Worm (Caenorhabditis elegans): ENCODE results near the gene ZK512.1.

ce11 chrIII:9154766-9155165 is 40.0 kb downstream of the ZK512.1 start, which contains the start of gene irld-34:
- no peak for TF ChIP-seq him-1 (tag; optimal IDR thresholded peaks at IDR 0.05)
- TF ChIP-seq dao-5 (tag; optimal IDR thresholded peaks at IDR 0.05): no peak
- no peak for TF ChIP-seq W03F9.2 (tag; optimal IDR thresholded peaks at IDR 0.05)
